Fruit fly (Drosophila melanogaster) S2 (cell line): ENCODE data around the gene GXIVsPLA2.

Source experiments
- CG8478 ChIP-seq: fragments of >200 bp; optimal IDR thresholded peaks from 2 replicates; lab custom pipeline; 2018
- CTCF ChIP-seq, 2 experiments: fragments of >200 bp; optimal IDR thresholded peaks; 2 replicates each; lab custom pipeline; 2018

Gene GXIVsPLA2

dm6 chr3L:15999358-16000005 is 44.6 kb downstream of the GXIVsPLA2 start:
- no peak for TF ChIP-seq CTCF (optimal IDR thresholded peaks at IDR 0.05; lab: Kevin White, UChicago)
- no peak for TF ChIP-seq CG8478 (lab: Kevin White, UChicago)

DNA sequence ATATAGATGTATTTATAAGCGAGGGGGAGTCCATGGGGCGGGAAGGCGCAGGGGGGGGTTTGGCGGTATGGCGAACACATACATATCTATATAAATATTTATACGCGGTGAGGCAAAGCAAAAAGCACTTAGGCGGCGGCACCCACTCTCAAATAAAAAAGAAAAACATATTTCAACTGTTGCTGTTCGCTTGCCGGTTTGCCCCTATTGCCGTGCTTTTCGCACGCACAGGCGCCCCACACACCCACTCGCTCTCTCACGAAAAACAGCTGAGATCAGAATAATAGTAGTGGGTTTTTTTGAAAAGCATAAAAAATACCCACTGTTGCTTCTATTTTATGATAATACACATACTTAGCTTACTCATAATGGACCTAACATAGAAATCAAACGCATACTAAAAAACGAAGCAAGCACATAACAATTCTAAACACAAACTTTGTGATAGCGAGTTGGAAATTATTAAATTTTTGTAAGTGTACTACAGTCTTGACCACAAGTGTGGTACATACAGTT is 46.3 kb downstream of the GXIVsPLA2 start:
- TF ChIP-seq CTCF (optimal IDR thresholded peaks at IDR 0.05; lab: Kevin White, UChicago) (no peak), CG8478 (lab: Kevin White, UChicago) (no peak)

DNA sequence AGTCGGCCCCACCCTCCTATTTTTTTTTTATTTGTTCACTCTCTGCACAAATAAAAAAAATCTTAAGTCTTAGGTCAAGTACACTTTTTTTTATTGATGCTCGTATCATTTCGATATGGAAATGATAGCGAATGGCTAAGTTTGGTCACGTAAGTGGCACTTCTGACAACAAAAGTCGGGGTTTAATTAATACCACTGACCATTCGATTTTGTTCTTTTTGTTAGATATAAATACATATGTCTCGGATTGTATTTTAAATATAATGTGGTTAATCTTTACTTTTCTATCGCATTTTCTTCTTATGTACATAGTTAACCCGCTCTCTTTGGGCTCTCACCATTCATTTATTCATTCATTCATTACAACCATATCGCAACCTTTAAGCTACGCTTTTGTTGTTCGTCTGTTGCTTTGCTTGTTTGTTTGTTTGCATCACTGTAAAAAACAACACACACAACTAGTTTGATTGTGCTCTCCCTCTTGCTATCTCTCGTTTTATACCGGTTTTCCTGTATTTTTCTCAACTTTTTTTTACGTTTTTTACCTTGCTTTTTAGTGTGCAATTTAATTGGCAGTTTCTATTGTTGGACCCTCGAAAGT is 47.3 kb downstream of the GXIVsPLA2 start:
- TF ChIP-seq CG8478 (lab: Kevin White, UChicago), result no peak
- no peak for TF ChIP-seq CTCF (optimal IDR thresholded peaks at IDR 0.05; lab: Kevin White, UChicago)

dm6 chr3L:16004401-16005237 is 49.7 kb downstream of the GXIVsPLA2 start, which contains the start of the genes hzg and mRpS31:
Gene hzg (minus strand): TSS chr3L:16004736.
Gene mRpS31 (plus strand): TSS chr3L:16005193.
- TF ChIP-seq CTCF (optimal IDR thresholded peaks at IDR 0.05; lab: Kevin White, UChicago) (no peak), CG8478 (lab: Kevin White, UChicago) (no peak)
